Worm (Caenorhabditis elegans): Measurements from ENCODE around the gene F08D12.2.
A peak's percentile ranks its signal among the peaks of the same experiment; 100 is the strongest.

The F08D12.2 gene

DNA sequence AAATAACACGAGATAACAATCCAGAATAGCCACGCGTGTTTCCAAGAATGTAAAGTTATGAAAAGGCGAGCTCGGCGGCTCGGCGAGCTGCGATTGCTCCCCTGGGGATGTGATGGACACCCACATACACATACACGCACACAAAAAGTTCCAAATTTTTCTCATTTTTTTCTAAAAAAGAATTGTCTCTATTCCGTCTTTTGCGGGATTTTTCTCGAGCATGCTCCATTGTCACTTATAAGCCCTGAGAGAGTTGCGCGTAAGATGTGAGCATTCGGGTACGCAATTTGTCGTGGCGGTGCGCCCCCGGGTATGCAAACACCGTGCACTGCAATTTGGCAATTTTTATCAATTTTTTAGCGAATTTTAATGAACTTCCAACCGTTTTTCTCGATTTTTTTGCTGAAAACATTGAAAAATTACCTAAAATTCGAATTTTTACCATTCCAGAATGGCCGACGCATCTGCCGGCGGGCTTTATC, 5.6 kb downstream of the F08D12.2 start, which contains the start of the genes F08D12.12 and srpa-72:
TSS of gene F08D12.12 (minus strand) at position 51 of the 482 bp plus-strand sequence.
TSS of gene srpa-72 (plus strand) at position 451 of the 482 bp plus-strand sequence.
- TF ChIP-seq pha-4 (tag; optimal IDR thresholded peaks at IDR 0.05) (peak; percentile 45), lsy-2 (tag; optimal IDR thresholded peaks at IDR 0.05) (peak; percentile 10), ces-1 (GFP tag; optimal IDR thresholded peaks at IDR 0.05) (no peak), zip-8 (tag; optimal IDR thresholded peaks at IDR 0.05) (no peak), unc-120 (tag; optimal IDR thresholded peaks at IDR 0.05; ENCODE audit: poor library complexity, severe bottlenecking) (peak; percentile 7), flh-1 (GFP tag; optimal IDR thresholded peaks at IDR 0.05) (no peak), mab-5 (tag; optimal IDR thresholded peaks at IDR 0.05) (no peak), sem-2 (GFP tag; optimal IDR thresholded peaks at IDR 0.05) (no peak), unc-39 (tag; optimal IDR thresholded peaks at IDR 0.05) (no peak)

DNA sequence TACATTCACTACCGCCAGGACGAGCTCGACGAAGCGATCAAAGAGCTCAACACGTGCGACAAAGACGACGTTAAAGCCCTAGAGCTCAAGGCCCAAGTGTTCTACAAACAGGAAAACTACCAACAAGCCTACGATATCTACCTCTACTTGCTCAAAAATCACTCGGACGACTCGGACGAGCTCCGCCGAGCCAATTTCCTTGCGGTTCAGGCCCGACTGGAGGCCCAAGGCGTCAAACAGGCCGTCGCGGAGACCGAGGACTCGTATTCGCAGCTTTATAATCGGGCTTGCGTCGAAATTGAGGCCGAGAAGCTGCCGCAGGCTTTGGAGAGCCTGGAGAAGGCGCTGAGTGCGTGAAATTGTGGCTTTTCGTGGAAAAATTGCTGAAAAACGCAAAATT, 6.4 kb downstream of the F08D12.2 start:
- TF ChIP-seq cnd-1 (tag; optimal IDR thresholded peaks at IDR 0.05) (no peak), nhr-28 (tag; optimal IDR thresholded peaks at IDR 0.05) (no peak), mls-2 (tag; optimal IDR thresholded peaks at IDR 0.05) (no peak), pha-4 (tag; optimal IDR thresholded peaks at IDR 0.05) (no peak), ceh-39 (tag; optimal IDR thresholded peaks at IDR 0.05) (no peak), nhr-12 (tag; optimal IDR thresholded peaks at IDR 0.05) (no peak), drap-1 (GFP tag; optimal IDR thresholded peaks at IDR 0.05) (no peak), unc-39 (tag; optimal IDR thresholded peaks at IDR 0.05) (no peak), lsy-2 (tag; optimal IDR thresholded peaks at IDR 0.05) (no peak), ces-1 (GFP tag; optimal IDR thresholded peaks at IDR 0.05) (no peak), hlh-1 (tag; optimal IDR thresholded peaks at IDR 0.05) (no peak), nhr-76 (tag; optimal IDR thresholded peaks at IDR 0.05) (no peak), sem-2 (GFP tag; optimal IDR thresholded peaks at IDR 0.05) (no peak), lin-13 (tag; optimal IDR thresholded peaks at IDR 0.05) (no peak), zip-8 (tag; optimal IDR thresholded peaks at IDR 0.05) (no peak), bed-3 (GFP tag; optimal IDR thresholded peaks at IDR 0.05) (no peak), mep-1 (tag; optimal IDR thresholded peaks at IDR 0.05) (no peak), unc-120 (tag; optimal IDR thresholded peaks at IDR 0.05; ENCODE audit: poor library complexity, severe bottlenecking) (no peak), mab-5 (tag; optimal IDR thresholded peaks at IDR 0.05) (no peak), flh-1 (GFP tag; optimal IDR thresholded peaks at IDR 0.05) (no peak)

DNA sequence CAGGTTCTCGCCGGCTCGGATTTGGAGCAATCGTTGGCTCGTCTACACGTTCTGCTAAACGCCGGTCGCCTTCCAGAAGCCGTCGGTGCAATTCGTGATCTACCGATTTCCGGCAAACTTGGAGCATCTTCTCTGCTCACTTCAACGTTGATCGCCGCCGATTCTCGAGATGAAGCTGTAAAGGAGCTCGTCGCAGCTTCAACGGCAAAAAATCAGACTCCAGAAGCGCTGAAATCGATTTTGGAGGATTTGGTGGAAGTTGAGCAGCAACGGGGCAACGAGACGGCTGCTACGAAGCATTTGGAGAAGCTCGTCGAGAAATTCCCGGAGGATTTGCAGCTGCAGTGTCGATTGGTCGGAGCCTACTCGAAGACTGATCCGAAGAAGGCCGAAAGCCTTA, 10.2 kb downstream of the F08D12.2 start:
- TF ChIP-seq zip-8 (tag; optimal IDR thresholded peaks at IDR 0.05), result no peak
- TF ChIP-seq sem-2 (GFP tag; optimal IDR thresholded peaks at IDR 0.05), result no peak
- no peak for TF ChIP-seq unc-39 (tag; optimal IDR thresholded peaks at IDR 0.05)
- no peak for TF ChIP-seq unc-62 (GFP tag; optimal IDR thresholded peaks at IDR 0.05)
- TF ChIP-seq bed-3 (GFP tag; optimal IDR thresholded peaks at IDR 0.05), result no peak
- no peak for TF ChIP-seq ceh-39 (tag; optimal IDR thresholded peaks at IDR 0.05)
- no peak for TF ChIP-seq mab-5 (tag; optimal IDR thresholded peaks at IDR 0.05)
- no peak for TF ChIP-seq nhr-237 (tag; optimal IDR thresholded peaks at IDR 0.05)
- TF ChIP-seq ceh-83 (GFP tag; optimal IDR thresholded peaks at IDR 0.05), result no peak
- no peak for TF ChIP-seq ces-1 (GFP tag; optimal IDR thresholded peaks at IDR 0.05)
- TF ChIP-seq ztf-11 (tag; optimal IDR thresholded peaks at IDR 0.05), result no peak
- TF ChIP-seq lsy-2 (tag; optimal IDR thresholded peaks at IDR 0.05), result no peak
- TF ChIP-seq nhr-76 (tag; optimal IDR thresholded peaks at IDR 0.05), result no peak
- no peak for TF ChIP-seq blmp-1 (tag; optimal IDR thresholded peaks at IDR 0.05)
- no peak for TF ChIP-seq elt-1 (tag; optimal IDR thresholded peaks at IDR 0.05; ENCODE audit: borderline replicate concordance, insufficient read depth)

DNA sequence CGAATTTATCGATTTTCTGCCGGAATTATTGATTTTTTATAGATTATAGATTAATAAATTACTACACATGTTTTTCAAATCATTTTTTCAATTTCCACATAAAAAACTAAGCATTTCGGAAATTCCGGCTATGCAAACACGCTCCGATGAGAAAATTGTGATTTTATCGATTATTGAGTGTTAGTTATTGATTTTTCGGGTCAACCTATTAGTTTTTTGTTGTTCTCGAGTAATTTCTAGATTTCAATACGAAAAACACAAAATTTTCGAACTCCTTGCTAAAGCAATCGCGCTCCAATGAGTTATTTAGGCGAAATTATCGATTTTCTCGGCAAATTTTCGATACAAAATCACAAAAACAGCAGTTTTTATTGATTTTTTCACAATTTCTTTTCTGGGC, 14.0 kb downstream of the F08D12.2 start:
- TF ChIP-seq ham-2 (GFP tag; optimal IDR thresholded peaks at IDR 0.05) (no peak), elt-3 (tag; optimal IDR thresholded peaks at IDR 0.05) (no peak), mls-2 (tag; optimal IDR thresholded peaks at IDR 0.05) (no peak), drap-1 (GFP tag; optimal IDR thresholded peaks at IDR 0.05) (no peak), lsy-2 (tag; optimal IDR thresholded peaks at IDR 0.05) (no peak), sptf-1 (tag; optimal IDR thresholded peaks at IDR 0.05) (no peak), ceh-43 (GFP tag; optimal IDR thresholded peaks at IDR 0.05) (no peak), unc-62 (GFP tag; optimal IDR thresholded peaks at IDR 0.05) (no peak)

DNA sequence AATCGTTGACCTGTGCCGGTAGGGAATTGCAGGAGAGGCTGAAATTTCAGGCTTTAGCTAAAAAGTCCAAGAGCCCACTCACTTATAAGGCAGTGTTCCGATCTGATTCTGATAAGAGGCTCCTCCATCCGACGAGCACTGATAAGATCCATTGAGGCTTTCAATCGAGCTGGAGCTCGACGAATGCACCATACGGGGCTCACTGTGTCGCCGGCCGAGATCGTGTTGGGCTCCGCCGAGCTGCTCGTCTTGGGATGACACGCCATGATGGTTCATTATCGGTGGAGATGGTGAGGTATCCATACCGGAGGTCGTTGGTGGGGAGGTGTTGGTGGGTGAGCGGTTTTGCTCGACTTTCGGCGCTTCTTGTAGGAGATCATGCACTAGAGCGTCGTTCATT, 15.0 kb downstream of the F08D12.2 start:
- no peak for TF ChIP-seq unc-120 (tag; optimal IDR thresholded peaks at IDR 0.05; ENCODE audit: poor library complexity, severe bottlenecking)
- TF ChIP-seq snpc-4 (tag; optimal IDR thresholded peaks at IDR 0.05), result no peak
- no peak for TF ChIP-seq sptf-1 (tag; optimal IDR thresholded peaks at IDR 0.05)
- no peak for TF ChIP-seq ceh-43 (GFP tag; optimal IDR thresholded peaks at IDR 0.05)
- TF ChIP-seq bed-3 (GFP tag; optimal IDR thresholded peaks at IDR 0.05), result no peak
- TF ChIP-seq ceh-83 (GFP tag; optimal IDR thresholded peaks at IDR 0.05), result no peak
- no peak for TF ChIP-seq flh-1 (GFP tag; optimal IDR thresholded peaks at IDR 0.05)

All from whole organism, mixed stage, embryonic.